Fruit fly (Drosophila melanogaster) whole organism, embryonic: ENCODE data around the gene CG4041.
A peak's percentile ranks its signal among the peaks of the same experiment; 100 is the strongest.

Experiments used
- Abd-B ChIP-seq: fragments of 200-800 bp; sonication (Bioruptor generic); optimal IDR thresholded peaks from 2 replicates; lab custom pipeline; 2018; ENCODE audit warnings: missing biosample characterization, mild to moderate bottlenecking, missing genetic modification characterization, moderate library complexity
- Ada2b ChIP-seq: fragments of 200-800 bp; sonication (Bioruptor generic); IDR thresholded peaks from 2 replicates; pipeline ENCODE4 v1.3.6; 2022; ENCODE audit warnings: missing biosample characterization, missing genetic modification characterization
- B-H1 ChIP-seq: fragments of 200-800 bp; sonication (Bioruptor generic); IDR thresholded peaks from 3 replicates; pipeline ENCODE4 v1.3.6; 2022; ENCODE audit warnings: missing biosample characterization, missing genetic modification characterization
- CG10543 ChIP-seq: fragments of 200-800 bp; sonication (Bioruptor generic); optimal IDR thresholded peaks from 3 replicates; lab custom pipeline; 2017; ENCODE audit warnings: missing biosample characterization, mild to moderate bottlenecking, missing genetic modification characterization, moderate library complexity
- CG11723 ChIP-seq: fragments of 200-800 bp; sonication (Bioruptor generic); optimal IDR thresholded peaks from 2 replicates; lab custom pipeline; 2017; ENCODE audit warnings: missing biosample characterization, mild to moderate bottlenecking, missing genetic modification characterization
- CG12659 ChIP-seq: fragments of 200-800 bp; sonication (Bioruptor generic); optimal IDR thresholded peaks from 3 replicates; lab custom pipeline; 2017; ENCODE audit warnings: mild to moderate bottlenecking, missing biosample characterization, missing genetic modification reagents, missing genetic modification characterization
- CG12744 ChIP-seq: fragments of 200-800 bp; sonication (Bioruptor generic); optimal IDR thresholded peaks from 2 replicates; lab custom pipeline; 2016; ENCODE audit warnings: missing biosample characterization, missing genetic modification characterization
- CG13894 ChIP-seq: fragments of 200-800 bp; sonication (Bioruptor generic); optimal IDR thresholded peaks from 3 replicates; lab custom pipeline; 2018; ENCODE audit warnings: missing biosample characterization, mild to moderate bottlenecking, missing genetic modification characterization, moderate library complexity
- CG15269 ChIP-seq: fragments of 200-800 bp; sonication (Bioruptor generic); optimal IDR thresholded peaks from 2 replicates; lab custom pipeline; 2018; ENCODE audit warnings: missing biosample characterization, mild to moderate bottlenecking, missing genetic modification characterization, moderate library complexity
- CG17328 ChIP-seq: fragments of 200-800 bp; sonication (Bioruptor generic); IDR thresholded peaks from 2 replicates; pipeline ENCODE4 v1.3.6; 2022; ENCODE audit warnings: missing biosample characterization, missing genetic modification characterization
- CG17359 ChIP-seq: fragments of 200-800 bp; sonication (Bioruptor generic); optimal IDR thresholded peaks from 3 replicates; lab custom pipeline; 2018; ENCODE audit warnings: missing biosample characterization, mild to moderate bottlenecking, missing genetic modification characterization, moderate library complexity
- CG17385 ChIP-seq: fragments of 200-800 bp; sonication (Bioruptor generic); optimal IDR thresholded peaks from 3 replicates; lab custom pipeline; 2018; ENCODE audit warnings: missing biosample characterization, mild to moderate bottlenecking, missing genetic modification characterization
- CG1792 ChIP-seq: fragments of 200-800 bp; sonication (Bioruptor generic); optimal IDR thresholded peaks from 2 replicates; lab custom pipeline; 2016; ENCODE audit warnings: missing biosample characterization, missing genetic modification characterization
- CG18764 ChIP-seq: fragments of 200-800 bp; sonication (Bioruptor generic); optimal IDR thresholded peaks from 3 replicates; lab custom pipeline; 2016; ENCODE audit warnings: missing biosample characterization, missing genetic modification characterization
- CG2120 ChIP-seq: fragments of 200-800 bp; sonication (Bioruptor generic); optimal IDR thresholded peaks from 3 replicates; lab custom pipeline; 2016; ENCODE audit warnings: missing biosample characterization, missing genetic modification characterization
- CG2889 ChIP-seq: fragments of 200-800 bp; sonication (Bioruptor generic); IDR thresholded peaks from 3 replicates; pipeline ENCODE4 v1.3.6; 2022; ENCODE audit warnings: missing biosample characterization, missing genetic modification characterization
- CG30020 ChIP-seq: fragments of 200-800 bp; optimal IDR thresholded peaks from 2 replicates; lab custom pipeline; 2019; ENCODE audit warnings: missing biosample characterization, mild to moderate bottlenecking, missing genetic modification characterization, moderate library complexity
- CG31441 ChIP-seq: fragments of 200-800 bp; sonication (Bioruptor generic); IDR thresholded peaks from 2 replicates; pipeline ENCODE4 v1.3.6; 2022; ENCODE audit warnings: missing biosample characterization, missing genetic modification characterization
- CG33557 ChIP-seq: fragments of 200-800 bp; sonication (Bioruptor generic); optimal IDR thresholded peaks from 2 replicates; lab custom pipeline; 2019; ENCODE audit warnings: missing biosample characterization, mild to moderate bottlenecking, missing genetic modification characterization, moderate library complexity
- CG3407 ChIP-seq: fragments of 200-800 bp; sonication (Bioruptor generic); optimal IDR thresholded peaks from 2 replicates; lab custom pipeline; 2018; ENCODE audit warnings: missing biosample characterization, mild to moderate bottlenecking, missing genetic modification characterization
- CG3726 ChIP-seq: fragments of 200-800 bp; sonication (Bioruptor generic); IDR thresholded peaks from 3 replicates; pipeline ENCODE4, ENCODE4 v1.3.6; 2022; ENCODE audit warnings: missing biosample characterization, missing genetic modification characterization
- CG5245 ChIP-seq: fragments of 200-800 bp; sonication (Bioruptor generic); optimal IDR thresholded peaks from 3 replicates; lab custom pipeline; 2016; ENCODE audit warnings: missing biosample characterization, missing genetic modification characterization
- CG9932 ChIP-seq: fragments of 200-800 bp; sonication (Bioruptor generic); IDR thresholded peaks from 2 replicates; pipeline ENCODE4 v1.3.6; 2022; ENCODE audit warnings: missing biosample characterization, missing genetic modification characterization
- Drgx ChIP-seq: fragments of 200-800 bp; sonication (Bioruptor generic); IDR thresholded peaks from 2 replicates; pipeline ENCODE4 v1.3.6; 2022; ENCODE audit warnings: missing biosample characterization, missing genetic modification characterization
- Fer2 ChIP-seq: fragments of 200-800 bp; sonication (Bioruptor generic); optimal IDR thresholded peaks from 2 replicates; lab custom pipeline; 2018; ENCODE audit warnings: missing biosample characterization, mild to moderate bottlenecking, missing genetic modification characterization, moderate library complexity
- HLH54F ChIP-seq: fragments of 200-800 bp; sonication (Bioruptor generic); optimal IDR thresholded peaks from 3 replicates; lab custom pipeline; 2016; ENCODE audit warnings: missing biosample characterization, missing genetic modification characterization
- Max ChIP-seq: fragments of 200-800 bp; sonication (Bioruptor generic); optimal IDR thresholded peaks from 2 replicates; lab custom pipeline; 2016; ENCODE audit warnings: missing biosample characterization, mild to moderate bottlenecking, missing genetic modification characterization
- NFAT ChIP-seq: fragments of 200-800 bp; sonication (Bioruptor generic); IDR thresholded peaks from 2 replicates; pipeline ENCODE4 v1.3.6; 2022; ENCODE audit warnings: missing biosample characterization, missing genetic modification characterization
- Oaz ChIP-seq: fragments of 200-800 bp; sonication (Bioruptor generic); IDR thresholded peaks from 2 replicates; pipeline ENCODE4 v1.3.6; 2022; ENCODE audit warnings: missing biosample characterization, missing genetic modification characterization
- Usf ChIP-seq: fragments of 200-800 bp; sonication (Bioruptor generic); optimal IDR thresholded peaks from 2 replicates; lab custom pipeline; 2017; ENCODE audit warnings: missing genotype, missing biosample characterization, missing genetic modification characterization
- bowl ChIP-seq: fragments of 200-800 bp; sonication (Bioruptor generic); IDR thresholded peaks from 2 replicates; pipeline ENCODE4 v1.3.6; 2022; ENCODE audit warnings: missing biosample characterization, missing genetic modification characterization
- crc ChIP-seq: fragments of 200-800 bp; sonication (Bioruptor generic); optimal IDR thresholded peaks from 2 replicates; lab custom pipeline; 2016; ENCODE audit warnings: missing biosample characterization, missing genetic modification characterization
- croc ChIP-seq: fragments of 200-800 bp; sonication (Bioruptor generic); conservative IDR thresholded peaks from 3 replicates; pipeline ENCODE4 v1.3.6; 2022; ENCODE audit warnings: missing biosample characterization, missing genetic modification characterization
- crol ChIP-seq: fragments of 200-800 bp; sonication (Bioruptor generic); IDR thresholded peaks from 2 replicates; pipeline ENCODE4 v1.3.6; 2022; ENCODE audit warnings: missing biosample characterization, missing genetic modification characterization
- dmrt99B ChIP-seq: fragments of 200-800 bp; sonication (Bioruptor generic); optimal IDR thresholded peaks from 2 replicates; lab custom pipeline; 2018; ENCODE audit warnings: missing biosample characterization, mild to moderate bottlenecking, missing genetic modification characterization, moderate library complexity
- fd96Cb ChIP-seq: fragments of 200-800 bp; sonication (Bioruptor generic); optimal IDR thresholded peaks from 2 replicates; lab custom pipeline; 2018; ENCODE audit warnings: missing biosample characterization, mild to moderate bottlenecking, missing genetic modification characterization, moderate library complexity
- fru ChIP-seq: fragments of >200 bp; optimal IDR thresholded peaks from 2 replicates; lab custom pipeline; 2017
- gcm2 ChIP-seq: fragments of 200-800 bp; sonication (Bioruptor generic); optimal IDR thresholded peaks from 2 replicates; lab custom pipeline; 2016; ENCODE audit warnings: missing biosample characterization, missing genetic modification characterization
- h ChIP-seq: fragments of >200 bp; optimal IDR thresholded peaks from 2 replicates; lab custom pipeline; 2017
- jigr1 ChIP-seq: fragments of 200-800 bp; sonication (Bioruptor generic); IDR thresholded peaks from 3 replicates; pipeline ENCODE4 v1.3.6; 2022; ENCODE audit warnings: missing biosample characterization, missing genetic modification characterization
- lola ChIP-seq, 3 experiments: fragments of >200 bp in 2 of 3; fragments of 200-800 bp in 1 of 3; sonication (Bioruptor generic) in 1 of 3; optimal IDR thresholded peaks; 2 replicates each; lab custom pipeline; 2017 to 2019; ENCODE audit warnings: missing biosample characterization in 3 of 3, missing genetic modification characterization in 3 of 3, mild to moderate bottlenecking in 1 of 3, moderate library complexity in 1 of 3
- odd ChIP-seq: fragments of 200-800 bp; sonication (Bioruptor generic); optimal IDR thresholded peaks from 2 replicates; lab custom pipeline; 2017; ENCODE audit warnings: missing biosample characterization, mild to moderate bottlenecking, missing genetic modification characterization
- pnt ChIP-seq: fragments of 200-800 bp; sonication (Bioruptor generic); optimal IDR thresholded peaks from 3 replicates; lab custom pipeline; 2016; ENCODE audit warnings: missing biosample characterization, missing genetic modification characterization
- pum ChIP-seq: fragments of 200-800 bp; sonication (Bioruptor generic); optimal IDR thresholded peaks from 2 replicates; lab custom pipeline; 2016; ENCODE audit warnings: missing biosample characterization, missing genetic modification characterization
- sim ChIP-seq: fragments of 200-800 bp; sonication (Bioruptor generic); IDR thresholded peaks from 2 replicates; pipeline ENCODE4 v1.3.6; 2022; ENCODE audit warnings: missing biosample characterization, missing genetic modification characterization
- sob ChIP-seq: fragments of 200-800 bp; sonication (Bioruptor generic); IDR thresholded peaks from 2 replicates; pipeline ENCODE4 v1.3.6; 2022; ENCODE audit warnings: missing biosample characterization, missing genetic modification characterization
- sr ChIP-seq: fragments of 200-800 bp; sonication (Bioruptor generic); IDR thresholded peaks from 3 replicates; pipeline ENCODE4 v1.3.6; 2022; ENCODE audit warnings: missing biosample characterization, missing genetic modification characterization
- tio ChIP-seq: fragments of 200-800 bp; sonication (Bioruptor generic); optimal IDR thresholded peaks from 2 replicates; lab custom pipeline; 2017; ENCODE audit warnings: missing biosample characterization, missing genetic modification characterization, inconsistent platforms
- trem ChIP-seq: fragments of 200-800 bp; optimal IDR thresholded peaks from 3 replicates; lab custom pipeline; 2019; ENCODE audit warnings: missing biosample characterization, mild to moderate bottlenecking, missing genetic modification characterization, moderate library complexity
- unpg ChIP-seq: fragments of 200-800 bp; sonication (Bioruptor generic); optimal IDR thresholded peaks from 3 replicates; lab custom pipeline; 2018; ENCODE audit warnings: missing biosample characterization, mild to moderate bottlenecking, missing genetic modification characterization, moderate library complexity

CG4041 gene

dm6 chrX:4909938-4910778 is 8.1 kb downstream of the CG4041 start (continued):
- peak; percentile 99 for TF ChIP-seq CG10543 (GFP tag; lab: Kevin White, UChicago)
- TF ChIP-seq CG3726 (GFP tag; lab: Robert Waterston, UW): peak; percentile 100
- peak; percentile 99 for TF ChIP-seq CG5245 (GFP tag; lab: Kevin White, UChicago)
- peak; percentile 99 for TF ChIP-seq B-H1 (GFP tag; lab: Robert Waterston, UW)
- peak; percentile 100 for TF ChIP-seq odd (GFP tag; lab: Kevin White, UChicago)
- no peak for TF ChIP-seq fru (lab: Kevin White, UChicago)
- peak; percentile 100 for TF ChIP-seq CG17328 (GFP tag; lab: Robert Waterston, UW)
- peak; percentile 99 for TF ChIP-seq CG1792 (GFP tag; lab: Kevin White, UChicago)
- TF ChIP-seq Ada2b (GFP tag; lab: Robert Waterston, UW): peak; percentile 100
- peak; percentile 99 for TF ChIP-seq CG2889 (GFP tag; lab: Robert Waterston, UW)
- TF ChIP-seq CG3407 (GFP tag; lab: Kevin White, UChicago): peak; percentile 99
- peak; percentile 100 for TF ChIP-seq pum
- TF ChIP-seq CG2120 (GFP tag; lab: Kevin White, UChicago): peak; percentile 100
- peak; percentile 100 for TF ChIP-seq Drgx (GFP tag; lab: Robert Waterston, UW)
- TF ChIP-seq fd96Cb (tag; lab: Kevin White, UChicago): peak; percentile 100
- peak; percentile 99 for TF ChIP-seq jigr1 (GFP tag; lab: Robert Waterston, UW)
- peak; percentile 100 for TF ChIP-seq CG17385 (GFP tag; lab: Kevin White, UChicago)
- TF ChIP-seq crc (GFP tag; lab: Kevin White, UChicago): peak; percentile 100
- peak; percentile 100 for TF ChIP-seq dmrt99B
- TF ChIP-seq sim (GFP tag; lab: Robert Waterston, UW): peak; percentile 99
- peak; percentile 100 for TF ChIP-seq CG9932 (GFP tag; lab: Robert Waterston, UW)
- peak; percentile 100 for TF ChIP-seq Usf (GFP tag; lab: Kevin White, UChicago)
- TF ChIP-seq CG12744: peak; percentile 99
- peak; percentile 100 for TF ChIP-seq CG31441 (GFP tag; lab: Robert Waterston, UW)
- peak; percentile 99 for TF ChIP-seq Max (GFP tag; lab: Kevin White, UChicago)
- TF ChIP-seq CG12659 (GFP tag; lab: Kevin White, UChicago): peak; percentile 100
- TF ChIP-seq CG18764 (GFP tag; lab: Kevin White, UChicago): peak; percentile 99
- TF ChIP-seq h (lab: Kevin White, UChicago): no peak
- peak; percentile 100 for TF ChIP-seq CG15269 (tag; lab: Kevin White, UChicago)
- peak; percentile 100 for TF ChIP-seq sob (GFP tag; lab: Robert Waterston, UW)
- TF ChIP-seq CG11723 (GFP tag; lab: Kevin White, UChicago): peak; percentile 100
- peak; percentile 100 for TF ChIP-seq tio (GFP tag; lab: Kevin White, UChicago)
- TF ChIP-seq CG30020 (tag; lab: Kevin White, UChicago): peak; percentile 93
- peak; percentile 99 for TF ChIP-seq bowl
- peak in 1 of 3 experiments; percentile 100 for TF ChIP-seq lola (GFP tag; optimal IDR thresholded peaks at IDR 0.05; lab: Kevin White, UChicago)
- peak; percentile 94 for TF ChIP-seq crol (GFP tag; lab: Robert Waterston, UW)
- peak; percentile 100 for TF ChIP-seq Abd-B (GFP tag; lab: Kevin White, UChicago)
- peak; percentile 100 for TF ChIP-seq Fer2 (tag; lab: Kevin White, UChicago)
- peak; percentile 99 for TF ChIP-seq CG13894 (tag; lab: Kevin White, UChicago)
- peak; percentile 100 for TF ChIP-seq NFAT (GFP tag; lab: Robert Waterston, UW)
- peak; percentile 100 for TF ChIP-seq CG17359 (tag; lab: Kevin White, UChicago)
- peak; percentile 98 for TF ChIP-seq sr
- peak; percentile 100 for TF ChIP-seq HLH54F (GFP tag; lab: Kevin White, UChicago)
- peak; percentile 99 for TF ChIP-seq Oaz
- TF ChIP-seq pnt (GFP tag; lab: Kevin White, UChicago): peak; percentile 100
- TF ChIP-seq trem: peak; percentile 97
- TF ChIP-seq croc (GFP tag; lab: Robert Waterston, UW): peak; percentile 100
- TF ChIP-seq gcm2 (GFP tag; lab: Kevin White, UChicago): peak; percentile 99
- peak; percentile 99 for TF ChIP-seq CG33557 (GFP tag; lab: Kevin White, UChicago)
- TF ChIP-seq unpg (GFP tag; lab: Kevin White, UChicago): peak; percentile 100
